Fruit fly (Drosophila melanogaster) whole organism, embryonic: ENCODE measurements around the gene CG8112.

Source experiments
- B-H2 ChIP-seq: fragments of 200-800 bp; sonication (Bioruptor generic); optimal IDR thresholded peaks from 2 replicates; lab custom pipeline; 2018; ENCODE audit warnings: missing biosample characterization, mild to moderate bottlenecking, missing genetic modification characterization
- CG10267 ChIP-seq: fragments of 200-800 bp; sonication (Bioruptor generic); optimal IDR thresholded peaks from 2 replicates; lab custom pipeline; 2018; ENCODE audit warnings: missing biosample characterization, mild to moderate bottlenecking, missing genetic modification characterization, moderate library complexity
- CG10321 ChIP-seq: fragments of 200-800 bp; sonication (Bioruptor generic); IDR thresholded peaks from 2 replicates; pipeline ENCODE4 v1.3.6; 2022; ENCODE audit warnings: missing biosample characterization, missing genetic modification characterization
- CG10959 ChIP-seq: fragments of 200-800 bp; sonication (Bioruptor generic); IDR thresholded peaks from 2 replicates; pipeline ENCODE4 v1.3.6; 2022; ENCODE audit warnings: missing biosample characterization, missing genetic modification characterization
- CG11695 ChIP-seq: fragments of 200-800 bp; sonication (Bioruptor generic); IDR thresholded peaks from 3 replicates; pipeline ENCODE4 v1.3.6; 2022; ENCODE audit warnings: missing biosample characterization, missing genetic modification characterization
- CG12071 ChIP-seq: fragments of 200-800 bp; sonication (Bioruptor generic); optimal IDR thresholded peaks from 3 replicates; lab custom pipeline; 2018; ENCODE audit warnings: missing biosample characterization, mild to moderate bottlenecking, missing genetic modification characterization
- CG12155 ChIP-seq: fragments of 200-800 bp; sonication (Bioruptor generic); optimal IDR thresholded peaks from 3 replicates; lab custom pipeline; 2016; ENCODE audit warnings: missing biosample characterization, missing genetic modification characterization
- CG12391 ChIP-seq: fragments of 200-800 bp; sonication (Bioruptor generic); optimal IDR thresholded peaks from 3 replicates; lab custom pipeline; 2018; ENCODE audit warnings: missing biosample characterization, mild to moderate bottlenecking, missing genetic modification characterization, moderate library complexity
- CG14965 ChIP-seq: fragments of 200-800 bp; sonication (Bioruptor generic); optimal IDR thresholded peaks from 2 replicates; lab custom pipeline; 2016; ENCODE audit warnings: missing biosample characterization, missing genetic modification characterization, borderline replicate concordance
- CG15696 ChIP-seq: fragments of 200-800 bp; sonication (Bioruptor generic); optimal IDR thresholded peaks from 2 replicates; lab custom pipeline; 2019; ENCODE audit warnings: missing biosample characterization, mild to moderate bottlenecking, missing genetic modification characterization, moderate library complexity
- CG16815 ChIP-seq: fragments of 200-800 bp; sonication (Bioruptor generic); optimal IDR thresholded peaks from 3 replicates; lab custom pipeline; 2017; ENCODE audit warnings: missing biosample characterization, mild to moderate bottlenecking, missing genetic modification characterization
- CG16863 ChIP-seq: fragments of 200-800 bp; sonication (Bioruptor generic); optimal IDR thresholded peaks from 3 replicates; lab custom pipeline; 2016; ENCODE audit warnings: missing biosample characterization, missing genetic modification characterization
- CG17186 ChIP-seq: fragments of 200-800 bp; sonication (Bioruptor generic); optimal IDR thresholded peaks from 3 replicates; lab custom pipeline; 2017; ENCODE audit warnings: missing biosample characterization, missing genetic modification reagents, missing genetic modification characterization
- CG17361 ChIP-seq: fragments of 200-800 bp; sonication (Bioruptor generic); IDR thresholded peaks from 3 replicates; pipeline ENCODE4 v1.3.6; 2022; ENCODE audit warnings: missing biosample characterization, missing genetic modification characterization
- CG17612 ChIP-seq: fragments of 200-800 bp; sonication (Bioruptor generic); IDR thresholded peaks from 2 replicates; pipeline ENCODE4 v1.3.6; 2022; ENCODE audit warnings: missing biosample characterization, missing genetic modification characterization
- CG17912 ChIP-seq: fragments of 200-800 bp; sonication (Bioruptor generic); optimal IDR thresholded peaks from 2 replicates; lab custom pipeline; 2018; ENCODE audit warnings: missing biosample characterization, mild to moderate bottlenecking, missing genetic modification characterization
- CG2129 ChIP-seq: fragments of 200-800 bp; sonication (Bioruptor generic); IDR thresholded peaks from 2 replicates; pipeline ENCODE4 v1.3.6; 2022; ENCODE audit warnings: missing biosample characterization, missing genetic modification characterization; ENCODE audit not compliant: partially characterized antibody
- CG30403 ChIP-seq: fragments of 200-800 bp; sonication (Bioruptor generic); optimal IDR thresholded peaks from 3 replicates; lab custom pipeline; 2016; ENCODE audit warnings: missing biosample characterization, missing genetic modification characterization
- CG34422 ChIP-seq: fragments of 200-800 bp; sonication (Bioruptor generic); IDR thresholded peaks from 3 replicates; pipeline ENCODE4 v1.3.6; 2022; ENCODE audit warnings: missing biosample characterization, missing genetic modification characterization
- CG8089 ChIP-seq: fragments of 200-800 bp; sonication (Bioruptor generic); optimal IDR thresholded peaks from 3 replicates; lab custom pipeline; 2016; ENCODE audit warnings: missing biosample characterization, missing genetic modification characterization
- CG8388 ChIP-seq: fragments of 200-800 bp; sonication (Bioruptor generic); optimal IDR thresholded peaks from 2 replicates; lab custom pipeline; 2019; ENCODE audit warnings: missing biosample characterization, mild to moderate bottlenecking, missing genetic modification characterization, moderate library complexity
- CrebB ChIP-seq: fragments of 200-800 bp; sonication (Bioruptor generic); optimal IDR thresholded peaks from 3 replicates; lab custom pipeline; 2018; ENCODE audit warnings: missing biosample characterization, mild to moderate bottlenecking, missing genetic modification characterization
- D ChIP-seq, 2 experiments: fragments of 200-800 bp in 1 of 2; fragments of >200 bp in 1 of 2; sonication (Bioruptor generic) in 1 of 2; optimal IDR thresholded peaks; 2 replicates in 1 of 2; 3 replicates in 1 of 2; lab custom pipeline; 2017; ENCODE audit warnings: mild to moderate bottlenecking in 1 of 2, missing biosample characterization in 1 of 2, missing genetic modification characterization in 1 of 2, missing genetic modification reagents in 1 of 2
- Dek ChIP-seq: fragments of 200-800 bp; sonication (Bioruptor generic); optimal IDR thresholded peaks from 3 replicates; lab custom pipeline; 2019; ENCODE audit warnings: missing biosample characterization, mild to moderate bottlenecking, missing genetic modification characterization, moderate library complexity
- E2f1 ChIP-seq: fragments of 200-800 bp; sonication (Bioruptor generic); IDR thresholded peaks from 2 replicates; pipeline ENCODE4 v1.3.6; 2022; ENCODE audit warnings: missing biosample characterization, missing genetic modification characterization
- Hr3 ChIP-seq: fragments of 200-800 bp; sonication (Bioruptor generic); optimal IDR thresholded peaks from 3 replicates; lab custom pipeline; 2016; ENCODE audit warnings: missing biosample characterization, missing genetic modification characterization
- Hsf ChIP-seq: fragments of 200-800 bp; sonication (Bioruptor generic); optimal IDR thresholded peaks from 3 replicates; lab custom pipeline; 2016; ENCODE audit warnings: missing biosample characterization, missing genetic modification characterization
- Jarid2 ChIP-seq: fragments of 200-800 bp; sonication (Bioruptor generic); optimal IDR thresholded peaks from 3 replicates; lab custom pipeline; 2017; ENCODE audit warnings: mild to moderate bottlenecking, missing biosample characterization, missing genetic modification reagents, missing genetic modification characterization
- Kr ChIP-seq: fragments of 200-800 bp; sonication (Bioruptor generic); optimal IDR thresholded peaks from 2 replicates; lab custom pipeline; 2017; ENCODE audit warnings: missing biosample characterization, mild to moderate bottlenecking, missing genetic modification characterization
- Stat92E ChIP-seq, 3 experiments: fragments of >200 bp in 2 of 3; fragments of 200-800 bp in 1 of 3; sonication (Bioruptor generic) in 1 of 3; optimal IDR thresholded peaks; 2 replicates each; lab custom pipeline; 2017 to 2019; ENCODE audit warnings: missing biosample characterization in 3 of 3, missing genetic modification characterization in 3 of 3, mild to moderate bottlenecking in 1 of 3, moderate library complexity in 1 of 3
- Taf1 ChIP-seq: fragments of 200-800 bp; sonication (Bioruptor generic); IDR thresholded peaks from 2 replicates; pipeline ENCODE4 v1.3.6; 2022; ENCODE audit warnings: missing biosample characterization, missing genetic modification characterization
- amos ChIP-seq: fragments of 200-800 bp; sonication (Bioruptor generic); IDR thresholded peaks from 2 replicates; pipeline ENCODE4 v1.3.6; 2022; ENCODE audit warnings: missing biosample characterization, missing genetic modification characterization; ENCODE audit not compliant: partially characterized antibody
- br ChIP-seq: fragments of >200 bp; optimal IDR thresholded peaks from 2 replicates; lab custom pipeline; 2017
- cad ChIP-seq: fragments of >200 bp; optimal IDR thresholded peaks from 2 replicates; lab custom pipeline; 2017; ENCODE audit warnings: missing biosample characterization, missing genetic modification characterization
- corto ChIP-seq: fragments of 200-800 bp; sonication (Bioruptor generic); optimal IDR thresholded peaks from 2 replicates; lab custom pipeline; 2016; ENCODE audit warnings: missing biosample characterization, mild to moderate bottlenecking, missing genetic modification characterization, moderate library complexity
- dati ChIP-seq: fragments of 200-800 bp; sonication (Bioruptor generic); IDR thresholded peaks from 2 replicates; pipeline ENCODE4 v1.3.6; 2022; ENCODE audit warnings: missing biosample characterization, missing genetic modification characterization
- exex ChIP-seq: fragments of 200-800 bp; sonication (Bioruptor generic); optimal IDR thresholded peaks from 4 replicates; lab custom pipeline; 2018; ENCODE audit warnings: missing biosample characterization, mild to moderate bottlenecking, missing genetic modification characterization, moderate library complexity
- grau ChIP-seq: fragments of 200-800 bp; optimal IDR thresholded peaks from 3 replicates; lab custom pipeline; 2019; ENCODE audit warnings: missing biosample characterization, mild to moderate bottlenecking, missing genetic modification characterization, moderate library complexity
- h ChIP-seq: fragments of >200 bp; optimal IDR thresholded peaks from 2 replicates; lab custom pipeline; 2017
- ham ChIP-seq: fragments of 200-800 bp; sonication (Bioruptor generic); IDR thresholded peaks from 2 replicates; pipeline ENCODE4 v1.3.6; 2022; ENCODE audit warnings: missing biosample characterization, missing genetic modification characterization
- insv ChIP-seq, 2 experiments: fragments of 200-800 bp; sonication (Bioruptor generic); optimal IDR thresholded peaks; 3 replicates each; lab custom pipeline; 2016 to 2018; ENCODE audit warnings: missing biosample characterization in 2 of 2, missing genetic modification characterization in 2 of 2
- pros ChIP-seq: fragments of 200-800 bp; sonication (Bioruptor generic); optimal IDR thresholded peaks from 3 replicates; lab custom pipeline; 2019; ENCODE audit warnings: missing biosample characterization, mild to moderate bottlenecking, missing genetic modification characterization, moderate library complexity
- pzg ChIP-seq: fragments of 200-800 bp; sonication (Bioruptor generic); optimal IDR thresholded peaks from 3 replicates; lab custom pipeline; 2018; ENCODE audit warnings: missing biosample characterization, mild to moderate bottlenecking, missing genetic modification characterization, moderate library complexity
- shn ChIP-seq: fragments of 200-800 bp; sonication (Bioruptor generic); optimal IDR thresholded peaks from 3 replicates; lab custom pipeline; 2016; ENCODE audit warnings: missing biosample characterization, missing genetic modification characterization
- sisA ChIP-seq: fragments of 200-800 bp; sonication (Bioruptor generic); IDR thresholded peaks from 2 replicates; pipeline ENCODE4 v1.3.6; 2022; ENCODE audit warnings: missing biosample characterization, missing genetic modification characterization
- so ChIP-seq: fragments of 200-800 bp; sonication (Bioruptor generic); IDR thresholded peaks from 3 replicates; pipeline ENCODE4 v1.3.6; 2022; ENCODE audit warnings: missing biosample characterization, missing genetic modification characterization
- sug ChIP-seq: fragments of 200-800 bp; optimal IDR thresholded peaks from 2 replicates; lab custom pipeline; 2019; ENCODE audit warnings: missing biosample characterization, mild to moderate bottlenecking, missing genetic modification characterization, moderate library complexity
- tin ChIP-seq: fragments of 200-800 bp; sonication (Bioruptor generic); optimal IDR thresholded peaks from 3 replicates; lab custom pipeline; 2016; ENCODE audit warnings: missing biosample characterization, missing genetic modification characterization
- tx ChIP-seq: fragments of 200-800 bp; sonication (Bioruptor generic); optimal IDR thresholded peaks from 2 replicates; lab custom pipeline; 2016; ENCODE audit warnings: missing biosample characterization, missing genetic modification characterization
- zfh2 ChIP-seq: fragments of 200-800 bp; sonication (Bioruptor generic); optimal IDR thresholded peaks from 2 replicates; lab custom pipeline; 2016; ENCODE audit warnings: missing biosample characterization, missing genetic modification characterization

CG8112 gene

dm6 chr3R:8663668-8664283 is 49.0 kb upstream of the CG8112 start, which contains the start of gene CG8032 (continued):
- TF ChIP-seq amos (GFP tag; lab: Robert Waterston, UW) (peak; percentile 59), tin (GFP tag; lab: Kevin White, UChicago) (peak; percentile 16), CG17361 (GFP tag; lab: Robert Waterston, UW) (peak; percentile 48; the same call in 2 of the 3 replicates), cad (GFP tag; lab: Kevin White, UChicago) (no peak), dati (GFP tag; lab: Robert Waterston, UW) (no peak), CG12071 (GFP tag; lab: Kevin White, UChicago) (no peak), CG17612 (GFP tag; lab: Robert Waterston, UW) (no peak), br (lab: Kevin White, UChicago) (no peak), Kr (GFP tag; lab: Kevin White, UChicago) (no peak), CG17912 (GFP tag; lab: Kevin White, UChicago) (peak; percentile 27), Taf1 (GFP tag; lab: Robert Waterston, UW) (0 out of 2 replicates have a peak, but pooled peaks have one; percentile 24), sisA (GFP tag; lab: Robert Waterston, UW) (no peak), tx (peak; percentile 57), CG16863 (GFP tag; lab: Kevin White, UChicago) (peak; percentile 60), CG34422 (no peak), CG12391 (tag; lab: Kevin White, UChicago) (peak; percentile 74), corto (no peak), pzg (peak; percentile 75), CG8089 (GFP tag; lab: Kevin White, UChicago) (no peak), CG14965 (GFP tag; lab: Kevin White, UChicago) (no peak), CG2129 (GFP tag; lab: Robert Waterston, UW) (peak; percentile 34; the same call in 1 of the 2 replicates), ham (GFP tag; lab: Robert Waterston, UW) (no peak), so (GFP tag; lab: Robert Waterston, UW) (no peak), Jarid2 (GFP tag; lab: Kevin White, UChicago) (no peak), CG30403 (GFP tag; lab: Kevin White, UChicago) (peak; percentile 69), CG8388 (peak; percentile 15), shn (GFP tag; lab: Kevin White, UChicago) (peak; percentile 36), Hsf (GFP tag; lab: Kevin White, UChicago) (peak; percentile 50), h (lab: Kevin White, UChicago) (no peak), CG16815 (no peak), grau (peak; percentile 50), pros (no peak), CG10959 (GFP tag; lab: Robert Waterston, UW) (no peak), CrebB (tag; lab: Kevin White, UChicago) (no peak), D (optimal IDR thresholded peaks at IDR 0.05; lab: Kevin White, UChicago) (no peak), D (GFP tag; optimal IDR thresholded peaks at IDR 0.05; lab: Kevin White, UChicago) (no peak), CG17186 (GFP tag; lab: Kevin White, UChicago) (peak; percentile 44), CG11695 (GFP tag; lab: Robert Waterston, UW) (no peak), exex (tag; lab: Kevin White, UChicago) (peak; percentile 4), Hr3 (peak; percentile 5), sug (tag; lab: Kevin White, UChicago) (peak; percentile 39), zfh2 (GFP tag; lab: Kevin White, UChicago) (peak; percentile 48), Stat92E (GFP tag; optimal IDR thresholded peaks at IDR 0.05; lab: Kevin White, UChicago) (no peak), Dek (tag; lab: Kevin White, UChicago) (no peak), CG15696 (tag; lab: Kevin White, UChicago) (peak; percentile 9), insv (GFP tag; optimal IDR thresholded peaks at IDR 0.05; lab: Kevin White, UChicago) (peak in 1 of 2 experiments; percentile 12), CG10267 (tag; lab: Kevin White, UChicago) (peak; percentile 93), CG12155 (GFP tag; lab: Kevin White, UChicago) (peak; percentile 76), CG10321 (GFP tag; lab: Robert Waterston, UW) (no peak), B-H2 (GFP tag; lab: Kevin White, UChicago) (no peak), E2f1 (GFP tag; lab: Robert Waterston, UW) (no peak)
